Fruit fly (Drosophila melanogaster) whole organism, embryonic: Measurements from ENCODE around the gene ssp7.

Source experiments
- Adf1 ChIP-seq: fragments of 200-800 bp; sonication (Bioruptor generic); IDR thresholded peaks from 2 replicates; pipeline ENCODE4 v1.3.6; 2022; ENCODE audit warnings: missing biosample characterization, missing genetic modification characterization
- CG10366 ChIP-seq: fragments of 200-800 bp; sonication (Bioruptor generic); IDR thresholded peaks from 2 replicates; pipeline ENCODE4 v1.3.6; 2022; ENCODE audit warnings: missing biosample characterization, missing genetic modification characterization
- CG15011 ChIP-seq: fragments of 200-800 bp; sonication (Bioruptor generic); optimal IDR thresholded peaks from 3 replicates; lab custom pipeline; 2018; ENCODE audit warnings: missing biosample characterization, mild to moderate bottlenecking, missing genetic modification characterization
- CG1602 ChIP-seq: fragments of 200-800 bp; sonication (Bioruptor generic); optimal IDR thresholded peaks from 3 replicates; lab custom pipeline; 2016; ENCODE audit warnings: missing biosample characterization, missing genetic modification characterization
- CG17802 ChIP-seq: fragments of 200-800 bp; sonication (Bioruptor generic); optimal IDR thresholded peaks from 2 replicates; lab custom pipeline; 2018; ENCODE audit warnings: missing biosample characterization, mild to moderate bottlenecking, missing genetic modification characterization, moderate library complexity
- CG17829 ChIP-seq: fragments of 200-800 bp; optimal IDR thresholded peaks from 2 replicates; lab custom pipeline; 2019; ENCODE audit warnings: missing biosample characterization, mild to moderate bottlenecking, missing genetic modification characterization, moderate library complexity
- CG30020 ChIP-seq: fragments of 200-800 bp; optimal IDR thresholded peaks from 2 replicates; lab custom pipeline; 2019; ENCODE audit warnings: missing biosample characterization, mild to moderate bottlenecking, missing genetic modification characterization, moderate library complexity
- CG30403 ChIP-seq: fragments of 200-800 bp; sonication (Bioruptor generic); optimal IDR thresholded peaks from 3 replicates; lab custom pipeline; 2016; ENCODE audit warnings: missing biosample characterization, missing genetic modification characterization
- CG33213 ChIP-seq: fragments of 200-800 bp; sonication (Bioruptor generic); optimal IDR thresholded peaks from 3 replicates; lab custom pipeline; 2016; ENCODE audit warnings: missing biosample characterization, missing genetic modification characterization
- CG34376 ChIP-seq: fragments of 200-800 bp; sonication (Bioruptor generic); optimal IDR thresholded peaks from 2 replicates; lab custom pipeline; 2018; ENCODE audit warnings: missing biosample characterization, mild to moderate bottlenecking, missing genetic modification characterization
- CG4707 ChIP-seq: fragments of 200-800 bp; sonication (Bioruptor generic); optimal IDR thresholded peaks from 2 replicates; lab custom pipeline; 2018; ENCODE audit warnings: missing biosample characterization, mild to moderate bottlenecking, missing genetic modification characterization, moderate library complexity
- CG4854 ChIP-seq: fragments of 200-800 bp; sonication (Bioruptor generic); optimal IDR thresholded peaks from 2 replicates; lab custom pipeline; 2016; ENCODE audit warnings: missing biosample characterization, missing genetic modification characterization, inconsistent platforms
- CG6175 ChIP-seq: fragments of 200-800 bp; sonication (Bioruptor generic); IDR thresholded peaks from 3 replicates; pipeline ENCODE4 v1.3.6; 2022; ENCODE audit warnings: missing biosample characterization, missing genetic modification characterization
- CG6254 ChIP-seq: fragments of 200-800 bp; sonication (Bioruptor generic); optimal IDR thresholded peaks from 3 replicates; lab custom pipeline; 2017; ENCODE audit warnings: mild to moderate bottlenecking, missing biosample characterization, missing genetic modification reagents, missing genetic modification characterization
- CG7987 ChIP-seq: fragments of 200-800 bp; sonication (Bioruptor generic); optimal IDR thresholded peaks from 2 replicates; lab custom pipeline; 2018; ENCODE audit warnings: missing biosample characterization, mild to moderate bottlenecking, missing genetic modification characterization, moderate library complexity
- CG8089 ChIP-seq: fragments of 200-800 bp; sonication (Bioruptor generic); optimal IDR thresholded peaks from 3 replicates; lab custom pipeline; 2016; ENCODE audit warnings: missing biosample characterization, missing genetic modification characterization
- CG8765 ChIP-seq: fragments of 200-800 bp; sonication (Bioruptor generic); IDR thresholded peaks from 2 replicates; pipeline ENCODE4 v1.3.6; 2022; ENCODE audit warnings: missing biosample characterization, missing genetic modification characterization
- Dbx ChIP-seq: fragments of 200-800 bp; sonication (Bioruptor generic); IDR thresholded peaks from 3 replicates; pipeline ENCODE4 v1.3.6; 2022; ENCODE audit warnings: missing biosample characterization, missing genetic modification characterization
- Dek ChIP-seq: fragments of 200-800 bp; sonication (Bioruptor generic); optimal IDR thresholded peaks from 3 replicates; lab custom pipeline; 2019; ENCODE audit warnings: missing biosample characterization, mild to moderate bottlenecking, missing genetic modification characterization, moderate library complexity
- Dref ChIP-seq: fragments of 200-800 bp; sonication (Bioruptor generic); IDR thresholded peaks from 2 replicates; pipeline ENCODE4 v1.3.6; 2022; ENCODE audit warnings: missing biosample characterization, missing genetic modification characterization
- Mrtf ChIP-seq: fragments of 200-800 bp; sonication (Bioruptor generic); IDR thresholded peaks from 3 replicates; pipeline ENCODE4 v1.3.6; 2022; ENCODE audit warnings: missing biosample characterization, missing genetic modification characterization
- Myb ChIP-seq: fragments of 200-800 bp; sonication (Bioruptor generic); optimal IDR thresholded peaks from 2 replicates; lab custom pipeline; 2016; ENCODE audit warnings: missing biosample characterization, missing genetic modification characterization
- Oaz ChIP-seq: fragments of 200-800 bp; sonication (Bioruptor generic); IDR thresholded peaks from 2 replicates; pipeline ENCODE4 v1.3.6; 2022; ENCODE audit warnings: missing biosample characterization, missing genetic modification characterization
- Poxn ChIP-seq: fragments of 200-800 bp; sonication (Bioruptor generic); IDR thresholded peaks from 2 replicates; pipeline ENCODE4 v1.3.6; 2022; ENCODE audit warnings: missing biosample characterization, missing genetic modification characterization
- Sox100B ChIP-seq: fragments of 200-800 bp; sonication (Bioruptor generic); optimal IDR thresholded peaks from 3 replicates; lab custom pipeline; 2018; ENCODE audit warnings: missing biosample characterization, mild to moderate bottlenecking, missing genetic modification characterization
- Trl ChIP-seq, 3 experiments: fragments of >200 bp in 2 of 3; fragments of 200-800 bp in 1 of 3; sonication (Bioruptor generic) in 1 of 3; optimal IDR thresholded peaks; 2 replicates in 1 of 3; 3 replicates in 2 of 3; lab custom pipeline; 2016 to 2017; ENCODE audit warnings: missing biosample characterization in 1 of 3, missing genetic modification characterization in 1 of 3
- al ChIP-seq: fragments of 200-800 bp; sonication (Bioruptor generic); IDR thresholded peaks from 2 replicates; pipeline ENCODE4 v1.3.6; 2022; ENCODE audit warnings: missing biosample characterization, missing genetic modification characterization
- btn ChIP-seq: fragments of 200-800 bp; sonication (Bioruptor generic); optimal IDR thresholded peaks from 2 replicates; lab custom pipeline; 2016; ENCODE audit warnings: missing biosample characterization, missing genetic modification characterization
- cg ChIP-seq: fragments of 200-800 bp; sonication (Bioruptor generic); optimal IDR thresholded peaks from 3 replicates; lab custom pipeline; 2019; ENCODE audit warnings: missing biosample characterization, mild to moderate bottlenecking, missing genetic modification characterization, moderate library complexity
- chif ChIP-seq, 2 experiments: fragments of 200-800 bp; sonication (Bioruptor generic); optimal IDR thresholded peaks; 3 replicates each; lab custom pipeline; 2016; ENCODE audit warnings: missing biosample characterization in 2 of 2, missing genetic modification characterization in 2 of 2
- crol ChIP-seq: fragments of 200-800 bp; sonication (Bioruptor generic); IDR thresholded peaks from 2 replicates; pipeline ENCODE4 v1.3.6; 2022; ENCODE audit warnings: missing biosample characterization, missing genetic modification characterization
- exex ChIP-seq: fragments of 200-800 bp; sonication (Bioruptor generic); optimal IDR thresholded peaks from 4 replicates; lab custom pipeline; 2018; ENCODE audit warnings: missing biosample characterization, mild to moderate bottlenecking, missing genetic modification characterization, moderate library complexity
- fd3F ChIP-seq: fragments of 200-800 bp; sonication (Bioruptor generic); optimal IDR thresholded peaks from 2 replicates; lab custom pipeline; 2018; ENCODE audit warnings: missing biosample characterization, mild to moderate bottlenecking, missing genetic modification characterization, moderate library complexity
- gem ChIP-seq: fragments of 200-800 bp; sonication (Bioruptor generic); optimal IDR thresholded peaks from 2 replicates; lab custom pipeline; 2019; ENCODE audit warnings: missing biosample characterization, mild to moderate bottlenecking, missing genetic modification characterization, moderate library complexity
- kah ChIP-seq: fragments of 200-800 bp; sonication (Bioruptor generic); optimal IDR thresholded peaks from 2 replicates; lab custom pipeline; 2018; ENCODE audit warnings: missing biosample characterization, mild to moderate bottlenecking, missing genetic modification characterization
- lab ChIP-seq: fragments of 200-800 bp; sonication (Bioruptor generic); optimal IDR thresholded peaks from 3 replicates; lab custom pipeline; 2017; ENCODE audit warnings: missing biosample characterization, missing genetic modification characterization, mild to moderate bottlenecking, moderate library complexity, missing genetic modification reagents
- lilli ChIP-seq: fragments of 200-800 bp; sonication (Bioruptor generic); optimal IDR thresholded peaks from 3 replicates; lab custom pipeline; 2016; ENCODE audit warnings: missing biosample characterization, missing genetic modification characterization
- lmd ChIP-seq: fragments of 200-800 bp; sonication (Bioruptor generic); IDR thresholded peaks from 2 replicates; pipeline ENCODE4 v1.3.6; 2022; ENCODE audit warnings: missing biosample characterization, missing genetic modification characterization
- luna ChIP-seq: fragments of 200-800 bp; sonication (Bioruptor generic); optimal IDR thresholded peaks from 2 replicates; lab custom pipeline; 2016; ENCODE audit warnings: missing biosample characterization, missing genetic modification characterization
- nom ChIP-seq: fragments of 200-800 bp; sonication (Bioruptor generic); optimal IDR thresholded peaks from 2 replicates; lab custom pipeline; 2017; ENCODE audit warnings: missing biosample characterization, missing genetic modification characterization, mild to moderate bottlenecking, moderate library complexity, missing genetic modification reagents
- odd ChIP-seq: fragments of 200-800 bp; sonication (Bioruptor generic); optimal IDR thresholded peaks from 2 replicates; lab custom pipeline; 2017; ENCODE audit warnings: missing biosample characterization, mild to moderate bottlenecking, missing genetic modification characterization
- onecut ChIP-seq: fragments of 200-800 bp; sonication (Bioruptor generic); IDR thresholded peaks from 2 replicates; pipeline ENCODE4 v1.3.6; 2022; ENCODE audit warnings: missing biosample characterization, missing genetic modification characterization
- row ChIP-seq: fragments of 200-800 bp; sonication (Bioruptor generic); IDR thresholded peaks from 3 replicates; pipeline ENCODE4 v1.3.6; 2022; ENCODE audit warnings: missing biosample characterization, missing genetic modification characterization
- sens-2 ChIP-seq: fragments of 200-800 bp; sonication (Bioruptor generic); IDR thresholded peaks from 2 replicates; pipeline ENCODE4 v1.3.6; 2022; ENCODE audit warnings: missing biosample characterization, missing genetic modification characterization
- sisA ChIP-seq: fragments of 200-800 bp; sonication (Bioruptor generic); IDR thresholded peaks from 2 replicates; pipeline ENCODE4 v1.3.6; 2022; ENCODE audit warnings: missing biosample characterization, missing genetic modification characterization
- stwl ChIP-seq: fragments of 200-800 bp; sonication (Bioruptor generic); optimal IDR thresholded peaks from 3 replicates; lab custom pipeline; 2018; ENCODE audit warnings: missing biosample characterization, mild to moderate bottlenecking, missing genetic modification characterization, moderate library complexity
- tll ChIP-seq, 2 experiments: fragments of 200-800 bp in 1 of 2; fragments of >200 bp in 1 of 2; sonication (Bioruptor generic) in 1 of 2; optimal IDR thresholded peaks; 2 replicates each; lab custom pipeline; 2017 to 2019; ENCODE audit warnings: missing biosample characterization in 2 of 2, missing genetic modification characterization in 2 of 2, mild to moderate bottlenecking in 1 of 2, moderate library complexity in 1 of 2
- tup ChIP-seq: fragments of 200-800 bp; sonication (Bioruptor generic); optimal IDR thresholded peaks from 2 replicates; lab custom pipeline; 2016; ENCODE audit warnings: missing biosample characterization, mild to moderate bottlenecking, missing genetic modification characterization, moderate library complexity
- unpg ChIP-seq: fragments of 200-800 bp; sonication (Bioruptor generic); optimal IDR thresholded peaks from 3 replicates; lab custom pipeline; 2018; ENCODE audit warnings: missing biosample characterization, mild to moderate bottlenecking, missing genetic modification characterization, moderate library complexity
- usp ChIP-seq: fragments of >200 bp; optimal IDR thresholded peaks from 2 replicates; lab custom pipeline; 2017; ENCODE audit warnings: missing biosample characterization, missing genetic modification characterization
- z ChIP-seq: fragments of 200-800 bp; sonication (Bioruptor generic); IDR thresholded peaks from 3 replicates; pipeline ENCODE4 v1.3.6; 2022; ENCODE audit warnings: missing biosample characterization, missing genetic modification characterization

The ssp7 gene

DNA sequence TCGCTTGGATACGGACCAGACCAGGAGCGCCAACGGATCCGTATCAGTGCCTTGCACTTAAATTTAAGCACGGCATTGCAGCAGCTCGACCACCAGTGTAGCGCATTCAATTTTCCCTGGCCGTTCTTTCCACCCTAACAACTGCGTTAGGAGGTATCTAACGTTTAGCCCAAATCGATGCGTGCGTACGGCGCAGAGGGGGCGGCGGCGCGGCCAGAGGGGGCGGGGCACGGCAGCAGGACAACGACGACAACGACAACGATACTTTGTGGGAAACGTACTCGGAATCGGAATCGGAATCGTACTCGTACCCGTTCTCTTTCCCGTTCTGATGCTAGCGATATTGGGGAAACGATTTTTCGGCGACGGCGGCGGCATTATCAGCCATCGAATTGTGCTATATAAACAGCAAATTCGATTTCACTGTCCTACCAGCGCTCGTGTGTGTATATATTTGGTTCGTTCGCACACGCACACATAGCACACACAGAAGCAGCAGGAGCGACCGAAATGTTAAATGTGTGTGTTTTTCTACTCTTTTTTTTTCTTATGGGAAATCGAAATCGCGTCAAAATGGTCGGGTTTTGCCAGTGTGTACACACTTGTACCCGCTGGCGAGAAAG, 15.8 kb downstream of the ssp7 start, which contains the start of gene CG11122 (continued):
- TF ChIP-seq CG4707 (no peak), CG30020 (tag; lab: Kevin White, UChicago) (no peak), nom (GFP tag; lab: Kevin White, UChicago) (peak; percentile 50), fd3F (GFP tag; lab: Kevin White, UChicago) (no peak), CG1602 (GFP tag; lab: Kevin White, UChicago) (no peak), CG15011 (GFP tag; lab: Kevin White, UChicago) (no peak), CG10366 (GFP tag; lab: Robert Waterston, UW) (no peak), Dek (tag; lab: Kevin White, UChicago) (no peak), lmd (GFP tag; lab: Robert Waterston, UW) (no peak), al (GFP tag; lab: Robert Waterston, UW) (no peak), sisA (GFP tag; lab: Robert Waterston, UW) (no peak), exex (tag; lab: Kevin White, UChicago) (no peak), CG4854 (GFP tag; lab: Kevin White, UChicago) (no peak), odd (GFP tag; lab: Kevin White, UChicago) (no peak), CG7987 (GFP tag; lab: Kevin White, UChicago) (no peak), unpg (no peak), Adf1 (peak; percentile 10; the same call in 1 of the 2 replicates), Dbx (GFP tag; lab: Robert Waterston, UW) (no peak), tll (GFP tag; optimal IDR thresholded peaks at IDR 0.05; lab: Kevin White, UChicago) (no peak), stwl (no peak), CG33213 (GFP tag; lab: Kevin White, UChicago) (no peak), Trl (optimal IDR thresholded peaks at IDR 0.05; lab: Kevin White, UChicago) (no peak), Trl (GFP tag; optimal IDR thresholded peaks at IDR 0.05; lab: Kevin White, UChicago) (no peak), Oaz (GFP tag; lab: Robert Waterston, UW) (no peak), btn (GFP tag; lab: Kevin White, UChicago) (no peak), Poxn (GFP tag; lab: Robert Waterston, UW) (no peak), lab (GFP tag; lab: Kevin White, UChicago) (no peak), CG8089 (no peak), Myb (GFP tag; lab: Kevin White, UChicago) (no peak), CG34376 (GFP tag; lab: Kevin White, UChicago) (no peak), Mrtf (GFP tag; lab: Robert Waterston, UW) (no peak), usp (no peak), Dref (peak; percentile 69), cg (GFP tag; lab: Kevin White, UChicago) (peak; percentile 66), CG17802 (tag; lab: Kevin White, UChicago) (no peak), gem (tag; lab: Kevin White, UChicago) (no peak), kah (no peak), luna (GFP tag; lab: Kevin White, UChicago) (no peak), tup (GFP tag; lab: Kevin White, UChicago) (no peak), sens-2 (no peak), onecut (GFP tag; lab: Robert Waterston, UW) (peak; percentile 87), Sox100B (no peak), CG17829 (tag; lab: Kevin White, UChicago) (no peak), CG6175 (no peak), crol (GFP tag; lab: Robert Waterston, UW) (peak; percentile 91), CG8765 (GFP tag; lab: Robert Waterston, UW) (no peak), row (GFP tag; lab: Robert Waterston, UW) (no peak), CG6254 (GFP tag; lab: Kevin White, UChicago) (no peak), lilli (GFP tag; lab: Kevin White, UChicago) (no peak), z (GFP tag; lab: Robert Waterston, UW) (no peak), CG30403 (no peak), chif (GFP tag; optimal IDR thresholded peaks at IDR 0.05; lab: Kevin White, UChicago) (no peak)
